Worm (Caenorhabditis elegans): ENCODE measurements around the gene math-16.

DNA sequence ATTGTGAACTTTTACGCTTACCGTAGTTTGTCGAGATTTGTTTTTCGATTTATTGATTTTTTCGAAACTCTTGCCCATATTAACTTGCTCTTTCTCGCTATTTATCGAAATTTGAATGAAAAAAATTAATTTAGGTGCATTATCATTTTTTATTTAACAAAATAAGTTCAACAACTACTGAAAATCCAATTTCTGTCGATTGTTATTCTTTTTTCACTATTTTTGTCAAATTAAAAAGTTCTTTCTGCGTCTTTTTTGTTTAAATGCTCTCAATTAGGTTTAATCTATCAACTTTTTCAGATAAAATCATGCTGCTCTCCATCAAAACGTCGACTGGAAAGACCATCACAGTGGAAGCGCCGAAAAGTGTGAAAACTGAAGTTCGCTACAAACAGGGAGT is 47.6 kb upstream of the math-16 start, which contains the start of gene F52C6.2:
- no peak for TF ChIP-seq ama-1 (optimal IDR thresholded peaks at IDR 0.05)
- no peak for TF ChIP-seq ama-1 (GFP tag; optimal IDR thresholded peaks at IDR 0.05)
- no peak for TF ChIP-seq let-607 (tag; optimal IDR thresholded peaks at IDR 0.05)
- TF ChIP-seq atf-7 (tag; optimal IDR thresholded peaks at IDR 0.05): no peak
- TF ChIP-seq bed-2 (GFP tag; IDR thresholded peaks at IDR 0.05): no peak
- TF ChIP-seq nfyb-1 (GFP tag; IDR thresholded peaks at IDR 0.05): no peak
- no peak for TF ChIP-seq let-526 (GFP tag; IDR thresholded peaks at IDR 0.05)
- TF ChIP-seq ztf-25 (GFP tag; IDR thresholded peaks at IDR 0.05): no peak
- no peak for TF ChIP-seq snpc-4 (GFP tag; optimal IDR thresholded peaks at IDR 0.05)
- TF ChIP-seq snpc-4 (tag; optimal IDR thresholded peaks at IDR 0.05): no peak
- no peak for TF ChIP-seq B0019.2 (GFP tag; conservative IDR thresholded peaks at IDR 0.05)
- TF ChIP-seq tbp1 (GFP tag; optimal IDR thresholded peaks at IDR 0.05): no peak
